Worm (Caenorhabditis elegans) whole organism, L4 larva: Measurements from ENCODE around the gene F44D12.2.

Experiments used
- T20F7.1 ChIP-seq: fragments of 200-800 bp; sonication (Bioruptor generic); optimal IDR thresholded peaks from 2 replicates; lab custom pipeline; 2018; ENCODE audit warnings: mild to moderate bottlenecking, missing genetic modification characterization, missing compliant biosample characterization
- daf-8 ChIP-seq: fragments of 200-800 bp; sonication (Bioruptor generic); IDR thresholded peaks from 2 replicates; pipeline ENCODE4 v1.3.6; 2022; ENCODE audit warnings: missing genetic modification characterization, missing compliant biosample characterization
- lin-13 ChIP-seq: fragments of 150-350 bp; optimal IDR thresholded peaks from 2 replicates; lab custom pipeline; 2014; ENCODE audit warnings: missing biosample characterization, missing genetic modification reagents, missing genetic modification characterization
- nhr-10 ChIP-seq: fragments of 150-350 bp; optimal IDR thresholded peaks from 2 replicates; lab custom pipeline; 2014; ENCODE audit warnings: missing biosample characterization, missing genetic modification characterization
- pha-4 ChIP-seq, 2 experiments: fragments of 150-350 bp in 1 of 2; fragments of 200-800 bp in 1 of 2; sonication (Bioruptor generic) in 1 of 2; IDR thresholded peaks in 1 of 2; optimal IDR thresholded peaks in 1 of 2; 2 replicates each; pipeline versions ENCODE4 v1.3.6 to Lab custom; 2014 to 2022; ENCODE audit warnings: missing genetic modification characterization in 2 of 2, missing genetic modification reagents in 2 of 2, missing biosample characterization in 1 of 2, missing compliant biosample characterization in 1 of 2
- pqm-1 ChIP-seq: sonication (generic microtip); optimal IDR thresholded peaks from 2 replicates; lab custom pipeline; 2017; ENCODE audit warnings: missing biosample characterization, missing genetic modification characterization
- tra-1 ChIP-seq: fragments of 200-800 bp; sonication (Bioruptor generic); IDR thresholded peaks from 2 replicates; pipeline ENCODE4 v1.3.6; 2022; ENCODE audit warnings: missing genetic modification reagents, missing genetic modification characterization, missing compliant biosample characterization

- no peak for TF ChIP-seq pqm-1
- no peak for TF ChIP-seq daf-8 (GFP tag; lab: Robert Waterston, UW)
- no peak for TF ChIP-seq nhr-10
- TF ChIP-seq lin-13 (GFP tag; lab: Kevin White, UChicago), result no peak
- TF ChIP-seq pha-4 (GFP tag; IDR thresholded peaks at IDR 0.05; lab: Robert Waterston, UW), result no peak; the same call in 1 of the 2 replicates
- TF ChIP-seq pha-4 (tag; optimal IDR thresholded peaks at IDR 0.05; lab: Kevin White, UChicago), result no peak
- no peak for TF ChIP-seq T20F7.1 (GFP tag; lab: Kevin White, UChicago)
- no peak for TF ChIP-seq tra-1
These were observed 28.1 kb downstream of the F44D12.2 start for ce11 chrIV:9989416-9989815.
